Worm (Caenorhabditis elegans) whole organism, L4 larva: ENCODE results near the gene hrg-10.

ENCODE experiments used
- D1046.2 ChIP-seq: fragments of 200-800 bp; sonication (Bioruptor generic); IDR thresholded peaks from 2 replicates; pipeline ENCODE4 v1.3.6; 2022; ENCODE audit warnings: missing genetic modification characterization, missing compliant biosample characterization
- F10B5.3 ChIP-seq: sonication (generic microtip); optimal IDR thresholded peaks from 2 replicates; lab custom pipeline; 2016; ENCODE audit warnings: mild to moderate bottlenecking, missing genetic modification characterization, missing compliant biosample characterization
- F44E2.7 ChIP-seq: fragments of 200-800 bp; sonication (Bioruptor generic); IDR thresholded peaks from 2 replicates; pipeline ENCODE4 v2.1.2; 2022; ENCODE audit warnings: missing genetic modification characterization, missing compliant biosample characterization
- F49E8.2 ChIP-seq: sonication (generic microtip); optimal IDR thresholded peaks from 2 replicates; lab custom pipeline; 2016; ENCODE audit warnings: missing compliant biosample characterization, mild to moderate bottlenecking, missing genetic modification characterization, borderline replicate concordance
- T26A8.4 ChIP-seq: fragments of 200-800 bp; sonication (Bioruptor generic); IDR thresholded peaks from 2 replicates; pipeline ENCODE4 v1.3.6; 2022; ENCODE audit warnings: missing genetic modification characterization, missing compliant biosample characterization
- Y75B8A.6 ChIP-seq: fragments of 200-800 bp; sonication (Bioruptor generic); IDR thresholded peaks from 2 replicates; pipeline ENCODE4 v1.3.6; 2022; ENCODE audit warnings: missing genetic modification reagents, missing genetic modification characterization, missing compliant biosample characterization
- aha-1 ChIP-seq: fragments of 150-350 bp; peaks from one replicate; lab custom pipeline; 2014; ENCODE audit warnings: missing biosample characterization, missing genetic modification characterization
- aly-2 ChIP-seq: sonication (generic microtip); optimal IDR thresholded peaks from 2 replicates; lab custom pipeline; 2018; ENCODE audit warnings: missing biosample characterization, missing genetic modification characterization
- ama-1 ChIP-seq: fragments of 150-350 bp; optimal IDR thresholded peaks from 2 replicates; lab custom pipeline; 2014; ENCODE audit warnings: inconsistent platforms, mixed read lengths
- attf-4 ChIP-seq: sonication (generic microtip); optimal IDR thresholded peaks from 3 replicates; lab custom pipeline; 2017; ENCODE audit warnings: missing biosample characterization, missing genetic modification characterization
- ceh-20 ChIP-seq: fragments of 200-800 bp; sonication (Bioruptor generic); IDR thresholded peaks from 2 replicates; pipeline ENCODE4 v1.3.6; 2022; ENCODE audit warnings: missing genetic modification reagents, missing genetic modification characterization, missing compliant biosample characterization
- ceh-44 ChIP-seq: fragments of 200-800 bp; sonication (Bioruptor generic); IDR thresholded peaks from 2 replicates; pipeline ENCODE4 v1.3.6; 2022; ENCODE audit warnings: missing genetic modification reagents, missing genetic modification characterization, missing compliant biosample characterization
- ceh-82 ChIP-seq: sonication (generic microtip); optimal IDR thresholded peaks from 2 replicates; lab custom pipeline; 2017; ENCODE audit warnings: missing biosample characterization, missing genetic modification characterization
- ctbp-1 ChIP-seq: fragments of 200-800 bp; sonication (Bioruptor generic); IDR thresholded peaks from 2 replicates; pipeline ENCODE4 v1.3.6; 2022; ENCODE audit warnings: missing genetic modification reagents, missing genetic modification characterization, missing compliant biosample characterization
- daf-16 ChIP-seq, 3 experiments: sonication (generic microtip); optimal IDR thresholded peaks; 2 replicates each; lab custom pipeline; 2016 to 2017; ENCODE audit warnings: missing genetic modification characterization in 3 of 3, missing genetic modification reagents in 3 of 3, mild to moderate bottlenecking in 2 of 3, missing compliant biosample characterization in 2 of 3, missing biosample characterization in 1 of 3, moderate library complexity in 1 of 3
- daf-8 ChIP-seq: fragments of 200-800 bp; sonication (Bioruptor generic); IDR thresholded peaks from 2 replicates; pipeline ENCODE4 v1.3.6; 2022; ENCODE audit warnings: missing genetic modification characterization, missing compliant biosample characterization
- dmd-6 ChIP-seq: fragments of 200-800 bp; sonication (Bioruptor generic); IDR thresholded peaks from 2 replicates; pipeline ENCODE4 v1.3.6; 2022; ENCODE audit warnings: missing genetic modification reagents, missing genetic modification characterization, missing compliant biosample characterization
- dmd-8 ChIP-seq: fragments of 200-800 bp; sonication (Bioruptor generic); IDR thresholded peaks from 2 replicates; pipeline ENCODE4 v1.3.6; 2022; ENCODE audit warnings: missing genetic modification characterization, missing compliant biosample characterization
- egl-27 ChIP-seq: sonication (generic microtip); optimal IDR thresholded peaks from 3 replicates; lab custom pipeline; 2017; ENCODE audit warnings: missing biosample characterization, missing genetic modification reagents, missing genetic modification characterization
- fkh-10 ChIP-seq: fragments of 150-350 bp; optimal IDR thresholded peaks from 2 replicates; lab custom pipeline; 2014; ENCODE audit warnings: missing biosample characterization, missing genetic modification reagents, missing genetic modification characterization
- fos-1 ChIP-seq: fragments of 150-350 bp; optimal IDR thresholded peaks from 2 replicates; lab custom pipeline; 2014; ENCODE audit warnings: missing biosample characterization, missing genetic modification characterization
- hif-1 ChIP-seq, 2 experiments: sonication (generic microtip); optimal IDR thresholded peaks; 2 replicates each; lab custom pipeline; 2016 to 2017; ENCODE audit warnings: missing compliant biosample characterization in 2 of 2, missing genetic modification characterization in 2 of 2, missing genetic modification reagents in 2 of 2, missing genotype in 2 of 2, mild to moderate bottlenecking in 1 of 2
- hmg-1.1 ChIP-seq: fragments of 200-800 bp; sonication (Bioruptor generic); IDR thresholded peaks from 2 replicates; pipeline ENCODE4 v1.3.6; 2022; ENCODE audit warnings: missing genetic modification reagents, missing genetic modification characterization, missing compliant biosample characterization
- jun-1 ChIP-seq: fragments of 150-350 bp; optimal IDR thresholded peaks from 2 replicates; lab custom pipeline; 2014; ENCODE audit warnings: missing biosample characterization, missing genetic modification reagents, missing genetic modification characterization
- lim-7 ChIP-seq: fragments of 200-800 bp; sonication (Bioruptor generic); IDR thresholded peaks from 2 replicates; pipeline ENCODE4 v1.3.6; 2022; ENCODE audit warnings: missing genetic modification characterization, missing compliant biosample characterization
- lin-13 ChIP-seq: fragments of 150-350 bp; optimal IDR thresholded peaks from 2 replicates; lab custom pipeline; 2014; ENCODE audit warnings: missing biosample characterization, missing genetic modification reagents, missing genetic modification characterization
- lin-15B ChIP-seq: fragments of 150-350 bp; sonication (generic microtip); optimal IDR thresholded peaks from 3 replicates; lab custom pipeline; 2014; ENCODE audit warnings: missing biosample characterization, missing genetic modification characterization
- lin-29 ChIP-seq: fragments of 200-800 bp; sonication (Bioruptor generic); IDR thresholded peaks from 2 replicates; pipeline ENCODE4 v1.3.6; 2022; ENCODE audit warnings: missing genetic modification reagents, missing genetic modification characterization, missing compliant biosample characterization
- lin-39 ChIP-seq: fragments of 150-350 bp; optimal IDR thresholded peaks from 2 replicates; lab custom pipeline; 2014; ENCODE audit warnings: missing biosample characterization, missing genetic modification reagents, missing genetic modification characterization
- madf-5 ChIP-seq, 2 experiments: fragments of 200-800 bp; sonication (Bioruptor generic); IDR thresholded peaks; 2 replicates each; pipeline ENCODE4 v1.3.6; 2022; ENCODE audit warnings: missing compliant biosample characterization in 2 of 2, missing genetic modification characterization in 2 of 2
- madf-9 ChIP-seq: fragments of 200-800 bp; sonication (Bioruptor generic); conservative IDR thresholded peaks from 2 replicates; pipeline ENCODE4 v1.3.6; 2022; ENCODE audit warnings: missing genetic modification reagents, missing genetic modification characterization, missing compliant biosample characterization
- mdt-29 ChIP-seq: fragments of 200-800 bp; sonication (Bioruptor generic); IDR thresholded peaks from 2 replicates; pipeline ENCODE4 v1.3.6; 2022; ENCODE audit warnings: missing genetic modification reagents, missing genetic modification characterization, missing compliant biosample characterization
- mxl-3 ChIP-seq: fragments of 200-800 bp; sonication (Bioruptor generic); optimal IDR thresholded peaks from 2 replicates; lab custom pipeline; 2018; ENCODE audit warnings: mild to moderate bottlenecking, missing genetic modification characterization, missing compliant biosample characterization
- nhr-10 ChIP-seq: fragments of 150-350 bp; optimal IDR thresholded peaks from 2 replicates; lab custom pipeline; 2014; ENCODE audit warnings: missing biosample characterization, missing genetic modification characterization
- nhr-111 ChIP-seq: fragments of 200-800 bp; sonication (Bioruptor generic); optimal IDR thresholded peaks from 2 replicates; lab custom pipeline; 2018; ENCODE audit warnings: mild to moderate bottlenecking, missing genetic modification characterization, missing compliant biosample characterization
- nhr-25 ChIP-seq: sonication (generic microtip); optimal IDR thresholded peaks from 2 replicates; lab custom pipeline; 2017; ENCODE audit warnings: missing genetic modification characterization, mild to moderate bottlenecking, missing compliant biosample characterization, antibody characterized with exemption, moderate library complexity, borderline replicate concordance; ENCODE audit not compliant: insufficient read depth
- nhr-28 ChIP-seq: fragments of 150-350 bp; optimal IDR thresholded peaks from 2 replicates; lab custom pipeline; 2014; ENCODE audit warnings: missing biosample characterization, missing genetic modification characterization
- nhr-42 ChIP-seq: fragments of 200-800 bp; sonication (Bioruptor generic); IDR thresholded peaks from 2 replicates; pipeline ENCODE4 v1.3.6; 2022; ENCODE audit warnings: missing genetic modification characterization, missing compliant biosample characterization
- nhr-48 ChIP-seq: sonication (generic microtip); optimal IDR thresholded peaks from 2 replicates; lab custom pipeline; 2016; ENCODE audit warnings: mild to moderate bottlenecking, missing genetic modification characterization, missing compliant biosample characterization
- nhr-76 ChIP-seq: fragments of 150-350 bp; optimal IDR thresholded peaks from 2 replicates; lab custom pipeline; 2014; ENCODE audit warnings: missing biosample characterization, missing genetic modification characterization
- nhr-77 ChIP-seq: fragments of 150-350 bp; optimal IDR thresholded peaks from 2 replicates; lab custom pipeline; 2014; ENCODE audit warnings: missing biosample characterization, missing genetic modification characterization
- pha-4 ChIP-seq, 2 experiments: fragments of 150-350 bp in 1 of 2; fragments of 200-800 bp in 1 of 2; sonication (Bioruptor generic) in 1 of 2; IDR thresholded peaks in 1 of 2; optimal IDR thresholded peaks in 1 of 2; 2 replicates each; pipeline versions ENCODE4 v1.3.6 to Lab custom; 2014 to 2022; ENCODE audit warnings: missing genetic modification characterization in 2 of 2, missing genetic modification reagents in 2 of 2, missing biosample characterization in 1 of 2, missing compliant biosample characterization in 1 of 2
- sdz-12 ChIP-seq: fragments of 200-800 bp; sonication (Bioruptor generic); optimal IDR thresholded peaks from 2 replicates; lab custom pipeline; 2018; ENCODE audit warnings: mild to moderate bottlenecking, missing genetic modification characterization, missing compliant biosample characterization
- snpc-4 ChIP-seq: fragments of 150-350 bp; optimal IDR thresholded peaks from 2 replicates; lab custom pipeline; 2014; ENCODE audit warnings: missing biosample characterization, missing genetic modification characterization
- spr-1 ChIP-seq: sonication (generic microtip); optimal IDR thresholded peaks from 2 replicates; lab custom pipeline; 2016; ENCODE audit warnings: mild to moderate bottlenecking, missing genetic modification characterization, missing compliant biosample characterization
- spr-3 ChIP-seq: fragments of 200-800 bp; sonication (Bioruptor generic); optimal IDR thresholded peaks from 2 replicates; lab custom pipeline; 2018; ENCODE audit warnings: mild to moderate bottlenecking, missing genetic modification characterization, missing compliant biosample characterization
- zag-1 ChIP-seq: fragments of 150-350 bp; optimal IDR thresholded peaks from 2 replicates; lab custom pipeline; 2014; ENCODE audit warnings: missing biosample characterization, missing genetic modification characterization
- zip-11 ChIP-seq: fragments of 200-800 bp; sonication (Bioruptor generic); IDR thresholded peaks from 2 replicates; pipeline ENCODE4 v1.3.6; 2022; ENCODE audit warnings: missing genetic modification characterization, missing compliant biosample characterization
- zip-2 ChIP-seq: fragments of 150-350 bp; optimal IDR thresholded peaks from 2 replicates; lab custom pipeline; 2014; ENCODE audit warnings: missing biosample characterization, missing genetic modification characterization
- ztf-11 ChIP-seq: fragments of 150-350 bp; optimal IDR thresholded peaks from 2 replicates; lab custom pipeline; 2014; ENCODE audit warnings: missing biosample characterization, missing genetic modification characterization

Gene hrg-10

ce11 chrV:18967479-18968056 is 10.5 kb upstream of the hrg-10 start, which contains the start of gene Y39B6A.43 (continued):
- TF ChIP-seq attf-4 (tag; lab: Kevin White, UChicago) (no peak), F44E2.7 (GFP tag; lab: Robert Waterston, UW) (peak; percentile 81; the same call in 1 of the 2 replicates), nhr-10 (no peak), nhr-42 (GFP tag; lab: Robert Waterston, UW) (peak; percentile 96), sdz-12 (GFP tag; lab: Kevin White, UChicago) (no peak), madf-5 (GFP tag; IDR thresholded peaks at IDR 0.05; lab: Robert Waterston, UW) (peak; percentile 85 to 92), dmd-6 (GFP tag; lab: Robert Waterston, UW) (peak; percentile 98), ama-1 (lab: Kevin White, UChicago) (peak; percentile 80), F10B5.3 (tag; lab: Kevin White, UChicago) (peak; percentile 69), zip-11 (no peak), lin-39 (tag; lab: Kevin White, UChicago) (no peak), T26A8.4 (GFP tag; lab: Robert Waterston, UW) (peak; percentile 97), nhr-48 (tag; lab: Kevin White, UChicago) (peak; percentile 77), lin-13 (GFP tag; lab: Kevin White, UChicago) (peak; percentile 99), lin-15B (tag; lab: Kevin White, UChicago) (peak; percentile 94), dmd-8 (peak; percentile 80; the same call in 1 of the 2 replicates), zip-2 (tag; lab: Kevin White, UChicago) (peak; percentile 81), ceh-44 (GFP tag; lab: Robert Waterston, UW) (peak; percentile 94), madf-9 (GFP tag; lab: Robert Waterston, UW) (peak; percentile 93), pha-4 (GFP tag; IDR thresholded peaks at IDR 0.05; lab: Robert Waterston, UW) (peak; percentile 97), pha-4 (tag; optimal IDR thresholded peaks at IDR 0.05; lab: Kevin White, UChicago) (peak; percentile 94), nhr-25 (tag; lab: Kevin White, UChicago) (peak; percentile 96), nhr-77 (tag; lab: Kevin White, UChicago) (peak; percentile 98), ceh-20 (GFP tag; lab: Robert Waterston, UW) (peak; percentile 96), daf-8 (GFP tag; lab: Robert Waterston, UW) (no peak), F49E8.2 (peak; percentile 96), hif-1 (tag; optimal IDR thresholded peaks at IDR 0.05; lab: Kevin White, UChicago) (peak; percentile 53 to 91), lin-29 (GFP tag; lab: Robert Waterston, UW) (peak; percentile 96), Y75B8A.6 (GFP tag; lab: Robert Waterston, UW) (peak; percentile 87), lim-7 (GFP tag; lab: Robert Waterston, UW) (peak; percentile 41; the same call in 1 of the 2 replicates), egl-27 (tag; lab: Kevin White, UChicago) (no peak), mdt-29 (peak; percentile 95), snpc-4 (no peak), nhr-111 (peak; percentile 34), fos-1 (tag; lab: Kevin White, UChicago) (peak; percentile 48), hmg-1.1 (GFP tag; lab: Robert Waterston, UW) (peak; percentile 97), aly-2 (tag; lab: Kevin White, UChicago) (peak; percentile 43), spr-3 (GFP tag; lab: Kevin White, UChicago) (peak; percentile 95), nhr-76 (tag; lab: Kevin White, UChicago) (peak; percentile 55), spr-1 (peak; percentile 86), ctbp-1 (GFP tag; lab: Robert Waterston, UW) (peak; percentile 95), nhr-28 (peak; percentile 91), jun-1 (tag; lab: Kevin White, UChicago) (peak; percentile 92), ztf-11 (tag; lab: Kevin White, UChicago) (no peak), zag-1 (peak; percentile 60), mxl-3 (GFP tag; lab: Kevin White, UChicago) (peak; percentile 78), daf-16 (GFP tag; optimal IDR thresholded peaks at IDR 0.05; lab: Kevin White, UChicago) (peak; percentile 39 to 53), daf-16 (tag; optimal IDR thresholded peaks at IDR 0.05; lab: Kevin White, UChicago) (peak; percentile 91), aha-1 (peak; percentile 93), fkh-10 (GFP tag; lab: Kevin White, UChicago) (peak; percentile 78), ceh-82 (no peak), D1046.2 (peak; percentile 82; the same call in 1 of the 2 replicates)
